Worm (Caenorhabditis elegans) whole organism, late embryonic: Measurements from ENCODE around the gene srw-133.

ENCODE experiments used
- C38D4.7 ChIP-seq: fragments of 200-800 bp; sonication (Bioruptor generic); optimal IDR thresholded peaks from 2 replicates; lab custom pipeline; 2018; ENCODE audit warnings: mild to moderate bottlenecking, missing genetic modification characterization, moderate library complexity, missing compliant biosample characterization
- ama-1 ChIP-seq: fragments of 150-350 bp; optimal IDR thresholded peaks from 2 replicates; lab custom pipeline; 2014
- ceh-19 ChIP-seq: fragments of 200-800 bp; sonication (Bioruptor generic); optimal IDR thresholded peaks from 2 replicates; lab custom pipeline; 2018; ENCODE audit warnings: mild to moderate bottlenecking, missing genetic modification characterization, missing compliant biosample characterization
- ceh-45 ChIP-seq: fragments of 200-800 bp; sonication (Bioruptor generic); IDR thresholded peaks from 2 replicates; pipeline ENCODE4 v1.3.6; 2022; ENCODE audit warnings: missing genetic modification reagents, missing genetic modification characterization, missing compliant biosample characterization
- fax-1 ChIP-seq: sonication (generic microtip); optimal IDR thresholded peaks from 2 replicates; lab custom pipeline; 2016; ENCODE audit warnings: missing genotype, missing genetic modification characterization, missing compliant biosample characterization
- lin-11 ChIP-seq: fragments of 200-800 bp; sonication (Bioruptor generic); optimal IDR thresholded peaks from 2 replicates; lab custom pipeline; 2018; ENCODE audit warnings: mild to moderate bottlenecking, missing genetic modification characterization, missing compliant biosample characterization
- nfya-1 ChIP-seq: sonication (generic microtip); optimal IDR thresholded peaks from 2 replicates; lab custom pipeline; 2017; ENCODE audit warnings: missing genetic modification characterization, mild to moderate bottlenecking, missing compliant biosample characterization, antibody characterized with exemption, moderate library complexity
- nhr-232 ChIP-seq: sonication (generic microtip); optimal IDR thresholded peaks from 2 replicates; lab custom pipeline; 2016; ENCODE audit warnings: missing genetic modification characterization, missing compliant biosample characterization
- ref-2 ChIP-seq: sonication (generic microtip); optimal IDR thresholded peaks from 2 replicates; lab custom pipeline; 2016; ENCODE audit warnings: missing genetic modification characterization, missing compliant biosample characterization
- rnt-1 ChIP-seq: sonication (generic microtip); optimal IDR thresholded peaks from 2 replicates; lab custom pipeline; 2016; ENCODE audit warnings: missing genetic modification characterization, missing compliant biosample characterization
- sdc-2 ChIP-seq: sonication (generic microtip); optimal IDR thresholded peaks from 2 replicates; lab custom pipeline; 2016; ENCODE audit warnings: missing genotype, missing genetic modification characterization, missing compliant biosample characterization
- ttx-3 ChIP-seq: sonication (generic microtip); optimal IDR thresholded peaks from 2 replicates; lab custom pipeline; 2016; ENCODE audit warnings: missing genetic modification reagents, missing genetic modification characterization, missing compliant biosample characterization
- unc-42 ChIP-seq: sonication (generic microtip); optimal IDR thresholded peaks from 2 replicates; lab custom pipeline; 2016; ENCODE audit warnings: missing genotype, missing genetic modification characterization, missing compliant biosample characterization
- unc-55 ChIP-seq: sonication (generic microtip); optimal IDR thresholded peaks from 2 replicates; lab custom pipeline; 2017; ENCODE audit warnings: missing biosample characterization, missing genetic modification reagents, missing genetic modification characterization

- TF ChIP-seq lin-11 (no peak), rnt-1 (tag; lab: Kevin White, UChicago) (no peak), unc-55 (no peak), C38D4.7 (no peak), unc-42 (no peak), fax-1 (tag; lab: Kevin White, UChicago) (no peak), ceh-45 (GFP tag; lab: Robert Waterston, UW) (no peak), ama-1 (lab: Kevin White, UChicago) (no peak), nhr-232 (tag; lab: Kevin White, UChicago) (no peak), sdc-2 (tag; lab: Kevin White, UChicago) (no peak), ttx-3 (no peak), ref-2 (tag; lab: Kevin White, UChicago) (no peak), ceh-19 (no peak), nfya-1 (tag; lab: Kevin White, UChicago) (no peak)
Measured at ce11 chrV:4131471-4131939, 17.0 kb upstream of the srw-133 start, which contains the start of gene nhr-57.
